Fruit fly (Drosophila melanogaster): Measurements from ENCODE around the gene CG17544.
A peak's percentile ranks its signal among the peaks of the same experiment; 100 is the strongest.

Gene CG17544

dm6 chr2L:19377129-19378083, 20.9 kb downstream of the CG17544 start (continued):
- TF ChIP-seq Abd-B (GFP tag; optimal IDR thresholded peaks at IDR 0.05) (no peak), PHDP (tag; optimal IDR thresholded peaks at IDR 0.05) (peak; percentile 38), CG11398 (GFP tag; optimal IDR thresholded peaks at IDR 0.05) (no peak), grn (GFP tag; optimal IDR thresholded peaks at IDR 0.05) (no peak), CG9437 (GFP tag; optimal IDR thresholded peaks at IDR 0.05) (peak; percentile 3), CG11504 (tag; optimal IDR thresholded peaks at IDR 0.05) (peak; percentile 53), crp (GFP tag; optimal IDR thresholded peaks at IDR 0.05) (no peak), Eip74EF (GFP tag; optimal IDR thresholded peaks at IDR 0.05) (no peak), amos (GFP tag; IDR thresholded peaks at IDR 0.05; ENCODE audit: partially characterized antibody) (no peak), ash1 (GFP tag; optimal IDR thresholded peaks at IDR 0.05) (no peak), CG16863 (GFP tag; optimal IDR thresholded peaks at IDR 0.05) (peak; percentile 3), CG4820 (GFP tag; optimal IDR thresholded peaks at IDR 0.05) (peak; percentile 19), CG13424 (tag; optimal IDR thresholded peaks at IDR 0.05) (peak; percentile 52), ab (GFP tag; optimal IDR thresholded peaks at IDR 0.05) (no peak), CG12219 (GFP tag; optimal IDR thresholded peaks at IDR 0.05) (peak; percentile 36), HLH54F (GFP tag; optimal IDR thresholded peaks at IDR 0.05) (no peak), CG12744 (GFP tag; optimal IDR thresholded peaks at IDR 0.05) (no peak), CG11093 (GFP tag; IDR thresholded peaks at IDR 0.05) (0 out of 3 replicates have a peak, but pooled peaks have one; percentile 34), slp2 (GFP tag; optimal IDR thresholded peaks at IDR 0.05) (no peak), Dref (GFP tag; IDR thresholded peaks at IDR 0.05) (no peak), hth (optimal IDR thresholded peaks at IDR 0.05) (no peak), TFAM (GFP tag; optimal IDR thresholded peaks at IDR 0.05) (no peak), ttk (GFP tag; IDR thresholded peaks at IDR 0.05) (peak; percentile 39), chinmo (GFP tag; IDR thresholded peaks at IDR 0.05; ENCODE audit: partially characterized antibody) (no peak), CG10431 (GFP tag; optimal IDR thresholded peaks at IDR 0.05) (no peak), Atf3 (GFP tag; optimal IDR thresholded peaks at IDR 0.05) (no peak), usp (GFP tag; optimal IDR thresholded peaks at IDR 0.05) (no peak), CG15073 (GFP tag; optimal IDR thresholded peaks at IDR 0.05) (no peak), CG3726 (GFP tag; IDR thresholded peaks at IDR 0.05) (no peak), Max (GFP tag; optimal IDR thresholded peaks at IDR 0.05) (no peak), sc (optimal IDR thresholded peaks at IDR 0.05) (no peak), sc (GFP tag; optimal IDR thresholded peaks at IDR 0.05) (no peak), CG2120 (GFP tag; optimal IDR thresholded peaks at IDR 0.05) (peak; percentile 18), dmrt11E (tag; optimal IDR thresholded peaks at IDR 0.05) (peak; percentile 80), CG33213 (GFP tag; optimal IDR thresholded peaks at IDR 0.05) (no peak), unc-4 (GFP tag; IDR thresholded peaks at IDR 0.05; ENCODE audit: partially characterized antibody) (no peak), Ada2b (GFP tag; IDR thresholded peaks at IDR 0.05) (0 out of 2 replicates have a peak, but pooled peaks have one; percentile 22), tup (GFP tag; optimal IDR thresholded peaks at IDR 0.05) (no peak), D19A (tag; optimal IDR thresholded peaks at IDR 0.05) (peak; percentile 31), CG4730 (GFP tag; IDR thresholded peaks at IDR 0.05) (peak; percentile 57; the same call in 1 of the 2 replicates), CG8388 (GFP tag; optimal IDR thresholded peaks at IDR 0.05) (peak; percentile 59), ato (GFP tag; IDR thresholded peaks at IDR 0.05; ENCODE audit: partially characterized antibody) (no peak), abd-A (tag; optimal IDR thresholded peaks at IDR 0.05) (peak; percentile 73), Ets97D (GFP tag; optimal IDR thresholded peaks at IDR 0.05) (no peak), corto (GFP tag; optimal IDR thresholded peaks at IDR 0.05) (no peak), insv (GFP tag; optimal IDR thresholded peaks at IDR 0.05) (no peak), gfzf (GFP tag; optimal IDR thresholded peaks at IDR 0.05) (no peak), her (GFP tag; optimal IDR thresholded peaks at IDR 0.05) (no peak)
